Worm (Caenorhabditis elegans): ENCODE measurements around the gene nspc-20.
"Not testable (repeated sequence)": the region's sequence is repeated elsewhere in the genome, so short reads cannot be mapped to it uniquely, and the experiment has no call there.

The nspc-20 gene

ce11 chrX:14528399-14528798, 1.6 kb downstream of the nspc-20 start, which contains the start of gene nspc-19:
nspc-19 (plus strand) TSS chrX:14528699.
- not testable (repeated sequence) for TF ChIP-seq lin-32 (GFP tag; optimal IDR thresholded peaks at IDR 0.05); nhr-237 (tag; optimal IDR thresholded peaks at IDR 0.05); mab-5 (tag; optimal IDR thresholded peaks at IDR 0.05)

DNA sequence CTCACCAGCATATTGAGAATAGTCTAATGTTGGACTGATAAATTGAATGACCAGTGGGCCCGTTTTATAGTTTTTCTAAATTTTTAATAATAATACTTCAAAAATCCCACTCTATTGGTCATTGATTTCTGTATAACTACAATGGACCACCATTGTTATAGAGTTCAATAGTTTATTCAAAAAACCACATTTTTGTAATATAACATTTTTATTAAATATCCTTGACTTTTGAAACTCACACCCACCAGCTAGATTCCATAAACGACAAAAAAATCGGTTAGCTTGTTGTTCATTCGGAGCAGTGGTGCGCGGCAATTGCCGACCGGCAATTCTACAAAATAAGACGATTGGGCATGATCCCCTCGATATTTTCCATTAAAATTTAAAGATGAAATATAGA, 2.4 kb downstream of the nspc-20 start, which contains the start of gene nspc-18:
nspc-18 (minus strand) TSS at position 101 of the 400 bp plus-strand sequence.
- TF ChIP-seq lin-32 (GFP tag; optimal IDR thresholded peaks at IDR 0.05) = no peak
- no peak for TF ChIP-seq hlh-1 (tag; optimal IDR thresholded peaks at IDR 0.05)
- no peak for TF ChIP-seq drap-1 (GFP tag; optimal IDR thresholded peaks at IDR 0.05)
- no peak for TF ChIP-seq elt-1 (tag; optimal IDR thresholded peaks at IDR 0.05; ENCODE audit: borderline replicate concordance, insufficient read depth)
- no peak for TF ChIP-seq ztf-11 (tag; optimal IDR thresholded peaks at IDR 0.05)
- TF ChIP-seq unc-120 (tag; optimal IDR thresholded peaks at IDR 0.05; ENCODE audit: poor library complexity, severe bottlenecking) = no peak
- no peak for TF ChIP-seq sem-2 (GFP tag; optimal IDR thresholded peaks at IDR 0.05)

DNA sequence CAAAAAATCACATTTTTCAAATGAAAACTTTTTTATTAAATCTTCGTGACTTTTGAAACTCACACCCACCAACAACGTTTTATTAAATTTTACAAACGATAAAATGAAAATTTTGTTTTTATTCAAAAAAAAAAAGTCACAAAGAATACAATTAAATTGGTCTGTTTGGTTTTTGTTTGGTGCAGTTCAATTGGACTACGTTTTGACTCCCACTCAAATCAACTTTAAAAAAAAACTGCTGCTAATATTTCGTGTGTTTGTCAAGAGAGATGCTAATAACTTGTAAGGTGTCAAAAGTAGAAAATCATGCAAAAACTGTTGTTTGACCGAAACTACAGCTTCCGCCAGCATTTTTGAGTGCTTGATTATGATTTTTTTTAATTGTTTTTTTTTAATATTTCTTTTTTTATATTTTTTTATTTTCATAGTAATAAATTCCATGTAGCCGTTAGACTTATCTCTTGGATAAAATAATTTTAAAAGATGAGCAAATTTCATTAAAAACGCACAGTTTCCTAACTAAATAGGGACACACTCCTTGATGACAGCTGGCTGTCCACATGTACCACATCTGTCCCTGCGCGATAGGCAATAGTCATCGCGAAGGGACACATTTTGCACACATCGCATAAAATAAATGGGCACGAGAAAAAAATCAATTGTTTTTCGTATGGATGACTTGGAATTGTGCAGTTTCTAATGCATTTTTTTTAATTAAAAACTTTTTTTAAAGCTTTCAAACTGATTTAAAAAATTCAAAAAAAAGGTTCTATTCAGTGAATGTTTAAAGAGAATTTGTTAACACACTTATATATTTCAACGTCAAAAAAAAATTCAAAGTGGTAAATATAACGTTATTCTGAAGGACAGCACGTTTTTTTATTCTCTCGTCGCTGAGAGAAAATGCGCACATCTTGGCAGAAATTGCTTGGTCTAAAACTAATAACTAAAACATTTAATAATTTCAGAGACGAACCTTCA, 4.4 kb downstream of the nspc-20 start:
- peak; percentile 97 for TF ChIP-seq ceh-39 (tag; optimal IDR thresholded peaks at IDR 0.05)
- peak; percentile 90 for TF ChIP-seq mab-5 (tag; optimal IDR thresholded peaks at IDR 0.05)
- peak; percentile 69 for TF ChIP-seq ceh-83 (GFP tag; optimal IDR thresholded peaks at IDR 0.05)
- peak; percentile 75 for TF ChIP-seq nhr-2 (tag; optimal IDR thresholded peaks at IDR 0.05)
- peak; percentile 83 for TF ChIP-seq hlh-1 (tag; optimal IDR thresholded peaks at IDR 0.05)
- TF ChIP-seq M03D4.4 (tag; optimal IDR thresholded peaks at IDR 0.05) = peak; percentile 68
- TF ChIP-seq ceh-43 (GFP tag; optimal IDR thresholded peaks at IDR 0.05) = peak; percentile 62
- TF ChIP-seq unc-62 (GFP tag; optimal IDR thresholded peaks at IDR 0.05) = peak; percentile 94
- TF ChIP-seq ces-1 (GFP tag; optimal IDR thresholded peaks at IDR 0.05) = peak; percentile 99
- TF ChIP-seq lsy-2 (tag; optimal IDR thresholded peaks at IDR 0.05) = peak; percentile 91
- TF ChIP-seq unc-39 (tag; optimal IDR thresholded peaks at IDR 0.05) = peak; percentile 80
- TF ChIP-seq cnd-1 (tag; optimal IDR thresholded peaks at IDR 0.05) = peak; percentile 87
- TF ChIP-seq snpc-4 (tag; optimal IDR thresholded peaks at IDR 0.05) = no peak
- TF ChIP-seq elt-3 (tag; optimal IDR thresholded peaks at IDR 0.05) = peak; percentile 89
- peak; percentile 88 for TF ChIP-seq sptf-1 (tag; optimal IDR thresholded peaks at IDR 0.05)
- TF ChIP-seq nhr-28 (tag; optimal IDR thresholded peaks at IDR 0.05) = peak; percentile 11
- no peak for TF ChIP-seq flh-1 (GFP tag; optimal IDR thresholded peaks at IDR 0.05)
- peak; percentile 39 for TF ChIP-seq tbx-8 (GFP tag; optimal IDR thresholded peaks at IDR 0.05)
- TF ChIP-seq zip-8 (tag; optimal IDR thresholded peaks at IDR 0.05) = no peak
- TF ChIP-seq ztf-11 (tag; optimal IDR thresholded peaks at IDR 0.05) = peak; percentile 96
- peak; percentile 98 for TF ChIP-seq mep-1 (tag; optimal IDR thresholded peaks at IDR 0.05)
- peak; percentile 62 for TF ChIP-seq mls-2 (tag; optimal IDR thresholded peaks at IDR 0.05)
- TF ChIP-seq nhr-12 (tag; optimal IDR thresholded peaks at IDR 0.05) = peak; percentile 97
- no peak for TF ChIP-seq sem-2 (GFP tag; optimal IDR thresholded peaks at IDR 0.05)
- peak; percentile 100 for TF ChIP-seq nhr-237 (tag; optimal IDR thresholded peaks at IDR 0.05)
- TF ChIP-seq blmp-1 (tag; optimal IDR thresholded peaks at IDR 0.05) = peak; percentile 24
- peak; percentile 68 for TF ChIP-seq lin-32 (GFP tag; optimal IDR thresholded peaks at IDR 0.05)
- TF ChIP-seq drap-1 (GFP tag; optimal IDR thresholded peaks at IDR 0.05) = peak; percentile 96
- peak; percentile 8 for TF ChIP-seq ham-2 (GFP tag; optimal IDR thresholded peaks at IDR 0.05)
- peak; percentile 94 for TF ChIP-seq lin-13 (tag; optimal IDR thresholded peaks at IDR 0.05)
- TF ChIP-seq unc-120 (tag; optimal IDR thresholded peaks at IDR 0.05; ENCODE audit: poor library complexity, severe bottlenecking) = peak; percentile 93
- TF ChIP-seq elt-1 (tag; optimal IDR thresholded peaks at IDR 0.05; ENCODE audit: borderline replicate concordance, insufficient read depth) = peak; percentile 74
- TF ChIP-seq nhr-76 (tag; optimal IDR thresholded peaks at IDR 0.05) = peak; percentile 28
- TF ChIP-seq bed-3 (GFP tag; optimal IDR thresholded peaks at IDR 0.05) = no peak
- TF ChIP-seq pha-4 (tag; optimal IDR thresholded peaks at IDR 0.05) = peak; percentile 99
